Worm (Caenorhabditis elegans) whole organism, L4 larva: Measurements from ENCODE around the gene F47B8.2.

Experiments
- F26F4.8 ChIP-seq: fragments of 200-800 bp; sonication (Bioruptor generic); conservative IDR thresholded peaks from 2 replicates; pipeline ENCODE4 v1.3.6; 2022; ENCODE audit warnings: missing genetic modification characterization, missing compliant biosample characterization
- F37D6.2 ChIP-seq: sonication (generic microtip); optimal IDR thresholded peaks from 2 replicates; lab custom pipeline; 2016; ENCODE audit warnings: mild to moderate bottlenecking, missing genetic modification characterization, missing compliant biosample characterization
- T20F7.1 ChIP-seq: fragments of 200-800 bp; sonication (Bioruptor generic); optimal IDR thresholded peaks from 2 replicates; lab custom pipeline; 2018; ENCODE audit warnings: mild to moderate bottlenecking, missing genetic modification characterization, missing compliant biosample characterization
- T26A8.4 ChIP-seq: fragments of 200-800 bp; sonication (Bioruptor generic); IDR thresholded peaks from 2 replicates; pipeline ENCODE4 v1.3.6; 2022; ENCODE audit warnings: missing genetic modification characterization, missing compliant biosample characterization
- Y48G9A.11 ChIP-seq: fragments of 200-800 bp; sonication (Bioruptor generic); IDR thresholded peaks from 2 replicates; pipeline ENCODE4 v1.3.6; 2022; ENCODE audit warnings: missing genetic modification reagents, missing genetic modification characterization, missing compliant biosample characterization
- Y75B8A.6 ChIP-seq: fragments of 200-800 bp; sonication (Bioruptor generic); IDR thresholded peaks from 2 replicates; pipeline ENCODE4 v1.3.6; 2022; ENCODE audit warnings: missing genetic modification reagents, missing genetic modification characterization, missing compliant biosample characterization
- ZK337.2 ChIP-seq: fragments of 200-800 bp; sonication (Bioruptor generic); IDR thresholded peaks from 2 replicates; pipeline ENCODE4 v1.3.6; 2022; ENCODE audit warnings: missing genetic modification reagents, missing genetic modification characterization, missing compliant biosample characterization
- arid-1 ChIP-seq: fragments of 200-800 bp; sonication (Bioruptor generic); conservative IDR thresholded peaks from 2 replicates; pipeline ENCODE4 v1.3.6; 2022; ENCODE audit warnings: missing genetic modification reagents, missing genetic modification characterization, missing compliant biosample characterization
- ceh-32 ChIP-seq: sonication (generic microtip); optimal IDR thresholded peaks from 2 replicates; lab custom pipeline; 2016; ENCODE audit warnings: mild to moderate bottlenecking, missing genetic modification characterization, missing compliant biosample characterization; ENCODE audit not compliant: poor library complexity
- ceh-44 ChIP-seq: fragments of 200-800 bp; sonication (Bioruptor generic); IDR thresholded peaks from 2 replicates; pipeline ENCODE4 v1.3.6; 2022; ENCODE audit warnings: missing genetic modification reagents, missing genetic modification characterization, missing compliant biosample characterization
- daf-12 ChIP-seq: fragments of 150-350 bp; optimal IDR thresholded peaks from 2 replicates; lab custom pipeline; 2014; ENCODE audit warnings: missing biosample characterization, missing genetic modification reagents, missing genetic modification characterization
- dpl-1 ChIP-seq: fragments of 150-350 bp; optimal IDR thresholded peaks from 2 replicates; lab custom pipeline; 2014; ENCODE audit warnings: missing biosample characterization, missing genetic modification reagents, missing genetic modification characterization
- fkh-10 ChIP-seq: fragments of 150-350 bp; optimal IDR thresholded peaks from 2 replicates; lab custom pipeline; 2014; ENCODE audit warnings: missing biosample characterization, missing genetic modification reagents, missing genetic modification characterization
- hlh-11 ChIP-seq: fragments of 200-800 bp; sonication (Bioruptor generic); optimal IDR thresholded peaks from 2 replicates; lab custom pipeline; 2018; ENCODE audit warnings: mild to moderate bottlenecking, missing genetic modification characterization, missing compliant biosample characterization
- hlh-30 ChIP-seq: sonication (generic microtip); optimal IDR thresholded peaks from 2 replicates; lab custom pipeline; 2017; ENCODE audit warnings: antibody characterized with exemption, mild to moderate bottlenecking, missing genetic modification characterization, missing compliant biosample characterization; ENCODE audit not compliant: insufficient read depth
- hmg-1.1 ChIP-seq: fragments of 200-800 bp; sonication (Bioruptor generic); IDR thresholded peaks from 2 replicates; pipeline ENCODE4 v1.3.6; 2022; ENCODE audit warnings: missing genetic modification reagents, missing genetic modification characterization, missing compliant biosample characterization
- lin-13 ChIP-seq: fragments of 150-350 bp; optimal IDR thresholded peaks from 2 replicates; lab custom pipeline; 2014; ENCODE audit warnings: missing biosample characterization, missing genetic modification reagents, missing genetic modification characterization
- lir-3 ChIP-seq: sonication (generic microtip); optimal IDR thresholded peaks from 2 replicates; lab custom pipeline; 2016; ENCODE audit warnings: mild to moderate bottlenecking, missing genetic modification characterization, missing compliant biosample characterization
- madf-5 ChIP-seq, 2 experiments: fragments of 200-800 bp; sonication (Bioruptor generic); IDR thresholded peaks; 2 replicates each; pipeline ENCODE4 v1.3.6; 2022; ENCODE audit warnings: missing compliant biosample characterization in 2 of 2, missing genetic modification characterization in 2 of 2
- mdl-1 ChIP-seq, 2 experiments: fragments of 150-350 bp in 1 of 2; sonication (generic microtip) in 1 of 2; optimal IDR thresholded peaks; 2 replicates each; lab custom pipeline; 2014 to 2017; ENCODE audit warnings: missing biosample characterization in 2 of 2, missing genetic modification characterization in 2 of 2
- mes-2 ChIP-seq: sonication (generic microtip); optimal IDR thresholded peaks from 2 replicates; lab custom pipeline; 2016; ENCODE audit warnings: missing genotype, mild to moderate bottlenecking, missing genetic modification characterization, missing compliant biosample characterization; ENCODE audit not compliant: poor library complexity, severe bottlenecking
- nhr-237 ChIP-seq: sonication (generic microtip); optimal IDR thresholded peaks from 2 replicates; lab custom pipeline; 2017; ENCODE audit warnings: missing biosample characterization, missing genetic modification characterization
- nhr-25 ChIP-seq: sonication (generic microtip); optimal IDR thresholded peaks from 2 replicates; lab custom pipeline; 2017; ENCODE audit warnings: missing genetic modification characterization, mild to moderate bottlenecking, missing compliant biosample characterization, antibody characterized with exemption, moderate library complexity, borderline replicate concordance; ENCODE audit not compliant: insufficient read depth
- nhr-28 ChIP-seq: fragments of 150-350 bp; optimal IDR thresholded peaks from 2 replicates; lab custom pipeline; 2014; ENCODE audit warnings: missing biosample characterization, missing genetic modification characterization
- nhr-48 ChIP-seq: sonication (generic microtip); optimal IDR thresholded peaks from 2 replicates; lab custom pipeline; 2016; ENCODE audit warnings: mild to moderate bottlenecking, missing genetic modification characterization, missing compliant biosample characterization
- nhr-6 ChIP-seq: fragments of 150-350 bp; optimal IDR thresholded peaks from 2 replicates; lab custom pipeline; 2014; ENCODE audit warnings: missing biosample characterization, missing genetic modification characterization
- nhr-77 ChIP-seq: fragments of 150-350 bp; optimal IDR thresholded peaks from 2 replicates; lab custom pipeline; 2014; ENCODE audit warnings: missing biosample characterization, missing genetic modification characterization
- pqm-1 ChIP-seq: sonication (generic microtip); optimal IDR thresholded peaks from 2 replicates; lab custom pipeline; 2017; ENCODE audit warnings: missing biosample characterization, missing genetic modification characterization
- set-16 ChIP-seq: fragments of 200-800 bp; sonication (Bioruptor generic); IDR thresholded peaks from 2 replicates; pipeline ENCODE4 v1.3.6; 2022; ENCODE audit warnings: missing genetic modification reagents, missing genetic modification characterization, missing compliant biosample characterization
- spr-3 ChIP-seq: fragments of 200-800 bp; sonication (Bioruptor generic); optimal IDR thresholded peaks from 2 replicates; lab custom pipeline; 2018; ENCODE audit warnings: mild to moderate bottlenecking, missing genetic modification characterization, missing compliant biosample characterization
- unc-62 ChIP-seq, 3 experiments: fragments of 150-350 bp in 1 of 3; sonication (generic microtip); optimal IDR thresholded peaks in 2 of 3; peaks in 1 of 3; 1 replicate in 1 of 3; 2 replicates in 2 of 3; lab custom pipeline; 2014 to 2017; ENCODE audit warnings: missing biosample characterization in 3 of 3, missing genetic modification characterization in 3 of 3, missing genetic modification reagents in 3 of 3, missing genotype in 1 of 3
- zfp-2 ChIP-seq: sonication (generic microtip); optimal IDR thresholded peaks from 2 replicates; lab custom pipeline; 2016; ENCODE audit warnings: mild to moderate bottlenecking, missing genetic modification characterization, missing compliant biosample characterization
- zip-11 ChIP-seq: fragments of 200-800 bp; sonication (Bioruptor generic); IDR thresholded peaks from 2 replicates; pipeline ENCODE4 v1.3.6; 2022; ENCODE audit warnings: missing genetic modification characterization, missing compliant biosample characterization
- zip-2 ChIP-seq: fragments of 150-350 bp; optimal IDR thresholded peaks from 2 replicates; lab custom pipeline; 2014; ENCODE audit warnings: missing biosample characterization, missing genetic modification characterization

Gene F47B8.2

ce11 chrV:14347234-14347826, 30.9 kb upstream of the F47B8.2 start, which contains the start of gene cept-2 (continued):
- TF ChIP-seq hmg-1.1 (GFP tag; lab: Robert Waterston, UW) = peak; percentile 85
- peak; percentile 85 for TF ChIP-seq hlh-11 (tag; lab: Kevin White, UChicago)
- TF ChIP-seq nhr-48 = no peak
- TF ChIP-seq T26A8.4 = peak; percentile 82
- TF ChIP-seq arid-1 (GFP tag; lab: Robert Waterston, UW) = no peak
- peak; percentile 88 for TF ChIP-seq nhr-28 (tag; lab: Kevin White, UChicago)
- TF ChIP-seq lin-13 (GFP tag; lab: Kevin White, UChicago) = peak; percentile 89
- no peak for TF ChIP-seq ceh-32 (tag; lab: Kevin White, UChicago)

ce11 chrV:14341672-14342071, 25.2 kb upstream of the F47B8.2 start, which contains the start of gene F47B8.10:
F47B8.10 (plus strand) TSS chrV:14341972.
- TF ChIP-seq daf-12 (tag; lab: Kevin White, UChicago) = no peak
- TF ChIP-seq unc-62 (GFP tag; optimal IDR thresholded peaks at IDR 0.05 in 1 of 2; lab: Kevin White, UChicago) = peak in 1 of 2 experiments; percentile 79
- TF ChIP-seq unc-62 (tag; optimal IDR thresholded peaks at IDR 0.05; lab: Kevin White, UChicago) = no peak

ce11 chrV:14336655-14337054, 20.2 kb upstream of the F47B8.2 start, which contains the start of gene srm-6:
srm-6 (plus strand) TSS chrV:14336955.
- TF ChIP-seq mes-2 (tag; lab: Kevin White, UChicago) (no peak), nhr-237 (tag; lab: Kevin White, UChicago) (no peak)

ce11 chrV:14334901-14335300, 18.5 kb upstream of the F47B8.2 start, which contains the start of gene srm-5:
srm-5 (plus strand) TSS chrV:14335201.
- TF ChIP-seq lir-3 (tag; lab: Kevin White, UChicago) (no peak), Y75B8A.6 (no peak), zip-11 (GFP tag; lab: Robert Waterston, UW) (no peak), F37D6.2 (tag; lab: Kevin White, UChicago) (no peak), pqm-1 (tag; lab: Kevin White, UChicago) (no peak), nhr-77 (tag; lab: Kevin White, UChicago) (no peak), ceh-44 (no peak), T26A8.4 (no peak), Y48G9A.11 (no peak), hlh-11 (tag; lab: Kevin White, UChicago) (no peak), ZK337.2 (GFP tag; lab: Robert Waterston, UW) (no peak), T20F7.1 (no peak)

- no peak for TF ChIP-seq pqm-1 (tag; lab: Kevin White, UChicago)
- no peak for TF ChIP-seq zip-2 (tag; lab: Kevin White, UChicago)
- TF ChIP-seq madf-5 (GFP tag; IDR thresholded peaks at IDR 0.05; lab: Robert Waterston, UW) = no peak
- no peak for TF ChIP-seq nhr-77 (tag; lab: Kevin White, UChicago)
- TF ChIP-seq set-16 (GFP tag; lab: Robert Waterston, UW) = no peak
- TF ChIP-seq lir-3 (tag; lab: Kevin White, UChicago) = no peak
- no peak for TF ChIP-seq lin-13 (GFP tag; lab: Kevin White, UChicago)
- no peak for TF ChIP-seq mdl-1 (tag; optimal IDR thresholded peaks at IDR 0.05; lab: Kevin White, UChicago)
- no peak for TF ChIP-seq mes-2 (tag; lab: Kevin White, UChicago)
- no peak for TF ChIP-seq nhr-25
- no peak for TF ChIP-seq zfp-2 (tag; lab: Kevin White, UChicago)
- no peak for TF ChIP-seq dpl-1
- TF ChIP-seq fkh-10 (GFP tag; lab: Kevin White, UChicago) = no peak
- no peak for TF ChIP-seq F26F4.8 (GFP tag; lab: Robert Waterston, UW)
- TF ChIP-seq nhr-6 (tag; lab: Kevin White, UChicago) = no peak
- TF ChIP-seq hlh-30 (tag; lab: Kevin White, UChicago) = no peak
- no peak for TF ChIP-seq spr-3
Observed at ce11 chrV:14333116-14333515, 16.7 kb upstream of the F47B8.2 start, which contains the start of gene srm-4. srm-4 (plus strand) TSS chrV:14333416.
